Fruit fly (Drosophila melanogaster) whole organism, embryonic: ENCODE measurements around the gene Rab9D.

Experiments used
- Ada2b ChIP-seq: fragments of 200-800 bp; sonication (Bioruptor generic); IDR thresholded peaks from 2 replicates; pipeline ENCODE4 v1.3.6; 2022; ENCODE audit warnings: missing biosample characterization, missing genetic modification characterization
- B-H2 ChIP-seq: fragments of 200-800 bp; sonication (Bioruptor generic); optimal IDR thresholded peaks from 2 replicates; lab custom pipeline; 2018; ENCODE audit warnings: missing biosample characterization, mild to moderate bottlenecking, missing genetic modification characterization
- CG11695 ChIP-seq: fragments of 200-800 bp; sonication (Bioruptor generic); IDR thresholded peaks from 3 replicates; pipeline ENCODE4 v1.3.6; 2022; ENCODE audit warnings: missing biosample characterization, missing genetic modification characterization
- CG13775 ChIP-seq: fragments of 200-800 bp; sonication (Bioruptor generic); optimal IDR thresholded peaks from 3 replicates; lab custom pipeline; 2017; ENCODE audit warnings: missing biosample characterization, mild to moderate bottlenecking, missing genetic modification characterization
- CG15073 ChIP-seq: fragments of 200-800 bp; sonication (Bioruptor generic); optimal IDR thresholded peaks from 2 replicates; lab custom pipeline; 2016; ENCODE audit warnings: missing biosample characterization, missing genetic modification characterization
- CG15514 ChIP-seq: fragments of 200-800 bp; sonication (Bioruptor generic); optimal IDR thresholded peaks from 3 replicates; lab custom pipeline; 2017; ENCODE audit warnings: missing biosample characterization, missing genetic modification characterization, mild to moderate bottlenecking, moderate library complexity, missing genetic modification reagents
- CG17361 ChIP-seq: fragments of 200-800 bp; sonication (Bioruptor generic); IDR thresholded peaks from 3 replicates; pipeline ENCODE4 v1.3.6; 2022; ENCODE audit warnings: missing biosample characterization, missing genetic modification characterization
- CG1832 ChIP-seq: fragments of 200-800 bp; sonication (Bioruptor generic); optimal IDR thresholded peaks from 2 replicates; lab custom pipeline; 2017; ENCODE audit warnings: missing biosample characterization, mild to moderate bottlenecking, missing genetic modification characterization, inconsistent platforms
- CG2120 ChIP-seq: fragments of 200-800 bp; sonication (Bioruptor generic); optimal IDR thresholded peaks from 3 replicates; lab custom pipeline; 2016; ENCODE audit warnings: missing biosample characterization, missing genetic modification characterization
- CG2202 ChIP-seq: fragments of 200-800 bp; sonication (Bioruptor generic); optimal IDR thresholded peaks from 2 replicates; lab custom pipeline; 2018; ENCODE audit warnings: missing biosample characterization, mild to moderate bottlenecking, missing genetic modification characterization
- CG31365 ChIP-seq: fragments of 200-800 bp; sonication (Bioruptor generic); optimal IDR thresholded peaks from 2 replicates; lab custom pipeline; 2018; ENCODE audit warnings: missing biosample characterization, mild to moderate bottlenecking, missing genetic modification characterization
- CG3163 ChIP-seq: fragments of 200-800 bp; sonication (Bioruptor generic); optimal IDR thresholded peaks from 3 replicates; lab custom pipeline; 2016; ENCODE audit warnings: missing biosample characterization, missing genetic modification characterization
- CG3281 ChIP-seq: fragments of 200-800 bp; sonication (Bioruptor generic); optimal IDR thresholded peaks from 3 replicates; lab custom pipeline; 2017; ENCODE audit warnings: missing biosample characterization, mild to moderate bottlenecking, missing genetic modification characterization
- CG33213 ChIP-seq: fragments of 200-800 bp; sonication (Bioruptor generic); optimal IDR thresholded peaks from 3 replicates; lab custom pipeline; 2016; ENCODE audit warnings: missing biosample characterization, missing genetic modification characterization
- CG3838 ChIP-seq: fragments of 200-800 bp; sonication (Bioruptor generic); optimal IDR thresholded peaks from 3 replicates; lab custom pipeline; 2016; ENCODE audit warnings: missing biosample characterization, missing genetic modification characterization
- CG4282 ChIP-seq: fragments of 200-800 bp; sonication (Bioruptor generic); optimal IDR thresholded peaks from 2 replicates; lab custom pipeline; 2016; ENCODE audit warnings: missing biosample characterization, missing genetic modification characterization
- CG4360 ChIP-seq: fragments of 200-800 bp; sonication (Bioruptor generic); IDR thresholded peaks from 2 replicates; pipeline ENCODE4 v1.3.6; 2022; ENCODE audit warnings: missing biosample characterization, missing genetic modification characterization
- CG4707 ChIP-seq: fragments of 200-800 bp; sonication (Bioruptor generic); optimal IDR thresholded peaks from 2 replicates; lab custom pipeline; 2018; ENCODE audit warnings: missing biosample characterization, mild to moderate bottlenecking, missing genetic modification characterization, moderate library complexity
- CG9817 ChIP-seq: fragments of 200-800 bp; sonication (Bioruptor generic); optimal IDR thresholded peaks from 2 replicates; lab custom pipeline; 2018; ENCODE audit warnings: missing biosample characterization, mild to moderate bottlenecking, missing genetic modification characterization, moderate library complexity
- Dref ChIP-seq: fragments of 200-800 bp; sonication (Bioruptor generic); IDR thresholded peaks from 2 replicates; pipeline ENCODE4 v1.3.6; 2022; ENCODE audit warnings: missing biosample characterization, missing genetic modification characterization
- GATAe ChIP-seq: fragments of 200-800 bp; sonication (Bioruptor generic); conservative IDR thresholded peaks from 2 replicates; pipeline ENCODE4 v1.3.6; 2022; ENCODE audit warnings: missing biosample characterization, missing genetic modification characterization
- HLH4C ChIP-seq: fragments of 200-800 bp; sonication (Bioruptor generic); IDR thresholded peaks from 3 replicates; pipeline ENCODE4 v1.3.6; 2022; ENCODE audit warnings: missing biosample characterization, missing genetic modification characterization; ENCODE audit not compliant: partially characterized antibody
- Hr39 ChIP-seq: fragments of >200 bp; optimal IDR thresholded peaks from 2 replicates; lab custom pipeline; 2017
- Hsf ChIP-seq: fragments of 200-800 bp; sonication (Bioruptor generic); optimal IDR thresholded peaks from 3 replicates; lab custom pipeline; 2016; ENCODE audit warnings: missing biosample characterization, missing genetic modification characterization
- Mad ChIP-seq: fragments of 200-800 bp; sonication (Bioruptor generic); optimal IDR thresholded peaks from 2 replicates; lab custom pipeline; 2016; ENCODE audit warnings: missing biosample characterization, missing genetic modification characterization
- NC2α ChIP-seq: fragments of 200-800 bp; sonication (Bioruptor generic); optimal IDR thresholded peaks from 2 replicates; lab custom pipeline; 2016; ENCODE audit warnings: missing biosample characterization, missing genetic modification characterization
- Nf-YC ChIP-seq: fragments of 200-800 bp; optimal IDR thresholded peaks from 3 replicates; lab custom pipeline; 2019; ENCODE audit warnings: missing biosample characterization, mild to moderate bottlenecking, missing genetic modification characterization, moderate library complexity
- Pdp1 ChIP-seq, 2 experiments: fragments of 200-800 bp; sonication (Bioruptor generic); optimal IDR thresholded peaks; 3 replicates each; lab custom pipeline; 2016; ENCODE audit warnings: missing biosample characterization in 2 of 2, missing genetic modification characterization in 2 of 2, mild to moderate bottlenecking in 1 of 2, moderate library complexity in 1 of 2
- Tbp ChIP-seq: fragments of >200 bp; optimal IDR thresholded peaks from 2 replicates; lab custom pipeline; 2018; ENCODE audit warnings: missing biosample characterization, missing genetic modification characterization
- Usf ChIP-seq: fragments of 200-800 bp; sonication (Bioruptor generic); optimal IDR thresholded peaks from 2 replicates; lab custom pipeline; 2017; ENCODE audit warnings: missing genotype, missing biosample characterization, missing genetic modification characterization
- ab ChIP-seq: fragments of 200-800 bp; sonication (Bioruptor generic); optimal IDR thresholded peaks from 2 replicates; lab custom pipeline; 2016; ENCODE audit warnings: missing biosample characterization, missing genetic modification characterization
- bigmax ChIP-seq: fragments of 200-800 bp; sonication (Bioruptor generic); optimal IDR thresholded peaks from 2 replicates; lab custom pipeline; 2018; ENCODE audit warnings: missing biosample characterization, mild to moderate bottlenecking, missing genetic modification characterization
- cato ChIP-seq: fragments of 200-800 bp; sonication (Bioruptor generic); optimal IDR thresholded peaks from 2 replicates; lab custom pipeline; 2016; ENCODE audit warnings: missing biosample characterization, missing genetic modification characterization, borderline replicate concordance
- crol ChIP-seq: fragments of 200-800 bp; sonication (Bioruptor generic); IDR thresholded peaks from 2 replicates; pipeline ENCODE4 v1.3.6; 2022; ENCODE audit warnings: missing biosample characterization, missing genetic modification characterization
- da ChIP-seq: fragments of 200-800 bp; sonication (Bioruptor generic); optimal IDR thresholded peaks from 2 replicates; lab custom pipeline; 2016; ENCODE audit warnings: missing biosample characterization, missing genetic modification characterization
- dmrt11E ChIP-seq: fragments of 200-800 bp; sonication (Bioruptor generic); optimal IDR thresholded peaks from 3 replicates; lab custom pipeline; 2018; ENCODE audit warnings: missing biosample characterization, mild to moderate bottlenecking, missing genetic modification characterization, moderate library complexity
- dpn ChIP-seq, 2 experiments: fragments of 200-800 bp; sonication (Bioruptor generic); optimal IDR thresholded peaks; 3 replicates each; lab custom pipeline; 2016; ENCODE audit warnings: missing biosample characterization in 2 of 2, missing genetic modification characterization in 2 of 2
- esg ChIP-seq: fragments of 200-800 bp; sonication (Bioruptor generic); conservative IDR thresholded peaks from 2 replicates; pipeline ENCODE4 v1.3.6; 2022; ENCODE audit warnings: missing biosample characterization, missing genetic modification characterization
- eyg ChIP-seq: fragments of 200-800 bp; sonication (Bioruptor generic); optimal IDR thresholded peaks from 3 replicates; lab custom pipeline; 2016; ENCODE audit warnings: missing biosample characterization, missing genetic modification characterization
- fd64A ChIP-seq: fragments of 200-800 bp; sonication (Bioruptor generic); optimal IDR thresholded peaks from 3 replicates; lab custom pipeline; 2018; ENCODE audit warnings: missing biosample characterization, mild to moderate bottlenecking, missing genetic modification characterization
- gro ChIP-seq: fragments of 200-800 bp; sonication (Bioruptor generic); optimal IDR thresholded peaks from 2 replicates; lab custom pipeline; 2016; ENCODE audit warnings: missing biosample characterization, missing genetic modification characterization
- gsb ChIP-seq: fragments of 200-800 bp; sonication (Bioruptor generic); IDR thresholded peaks from 2 replicates; pipeline ENCODE4 v1.3.6; 2022; ENCODE audit warnings: missing biosample characterization, missing genetic modification characterization
- hkb ChIP-seq, 2 experiments: fragments of 200-800 bp in 1 of 2; fragments of >200 bp in 1 of 2; sonication (Bioruptor generic) in 1 of 2; IDR thresholded peaks in 1 of 2; optimal IDR thresholded peaks in 1 of 2; 2 replicates each; pipeline versions ENCODE4 v1.3.6 to Lab custom; 2017 to 2022; ENCODE audit warnings: missing biosample characterization in 1 of 2, missing genetic modification characterization in 1 of 2
- jigr1 ChIP-seq: fragments of 200-800 bp; sonication (Bioruptor generic); IDR thresholded peaks from 3 replicates; pipeline ENCODE4 v1.3.6; 2022; ENCODE audit warnings: missing biosample characterization, missing genetic modification characterization
- lov ChIP-seq, 2 experiments: fragments of 200-800 bp in 1 of 2; fragments of >200 bp in 1 of 2; sonication (Bioruptor generic) in 1 of 2; IDR thresholded peaks in 1 of 2; optimal IDR thresholded peaks in 1 of 2; 2 replicates in 1 of 2; 3 replicates in 1 of 2; pipeline versions ENCODE4 v1.3.6 to Lab custom; 2017 to 2022; ENCODE audit warnings: missing biosample characterization in 1 of 2, missing genetic modification characterization in 1 of 2
- oc ChIP-seq: fragments of 200-800 bp; sonication (Bioruptor generic); optimal IDR thresholded peaks from 2 replicates; lab custom pipeline; 2018; ENCODE audit warnings: missing biosample characterization, mild to moderate bottlenecking, missing genetic modification characterization, moderate library complexity
- phol ChIP-seq: fragments of 200-800 bp; sonication (Bioruptor generic); optimal IDR thresholded peaks from 3 replicates; lab custom pipeline; 2018; ENCODE audit warnings: missing biosample characterization, mild to moderate bottlenecking, missing genetic modification characterization, moderate library complexity
- run ChIP-seq: fragments of 200-800 bp; sonication (Bioruptor generic); optimal IDR thresholded peaks from 3 replicates; lab custom pipeline; 2018; ENCODE audit warnings: missing biosample characterization, mild to moderate bottlenecking, missing genetic modification characterization
- twi ChIP-seq: fragments of 200-800 bp; optimal IDR thresholded peaks from 2 replicates; lab custom pipeline; 2019; ENCODE audit warnings: missing biosample characterization, mild to moderate bottlenecking, missing genetic modification characterization, moderate library complexity
- unc-4 ChIP-seq: fragments of 200-800 bp; sonication (Bioruptor generic); IDR thresholded peaks from 2 replicates; pipeline ENCODE4 v1.3.6; 2022; ENCODE audit warnings: missing biosample characterization, missing genetic modification characterization; ENCODE audit not compliant: partially characterized antibody
- zen ChIP-seq: fragments of 200-800 bp; sonication (Bioruptor generic); optimal IDR thresholded peaks from 3 replicates; lab custom pipeline; 2018; ENCODE audit warnings: missing biosample characterization, mild to moderate bottlenecking, missing genetic modification characterization, moderate library complexity

Rab9D gene

dm6 chrX:10561433-10561832 is 27.5 kb upstream of the Rab9D start (continued):
- TF ChIP-seq phol (tag; lab: Kevin White, UChicago) (peak; percentile 66), GATAe (GFP tag; lab: Robert Waterston, UW) (no peak), Nf-YC (tag; lab: Kevin White, UChicago) (peak; percentile 19), CG4360 (GFP tag; lab: Robert Waterston, UW) (no peak), CG2120 (GFP tag; lab: Kevin White, UChicago) (peak; percentile 64), CG13775 (GFP tag; lab: Kevin White, UChicago) (peak; percentile 10), HLH4C (GFP tag; lab: Robert Waterston, UW) (no peak), cato (GFP tag; lab: Kevin White, UChicago) (no peak), Pdp1 (GFP tag; optimal IDR thresholded peaks at IDR 0.05; lab: Kevin White, UChicago) (peak in 1 of 2 experiments; percentile 2), CG33213 (GFP tag; lab: Kevin White, UChicago) (no peak), NC2α (GFP tag; lab: Kevin White, UChicago) (no peak), dmrt11E (tag; lab: Kevin White, UChicago) (no peak), CG2202 (tag; lab: Kevin White, UChicago) (no peak), ab (GFP tag; lab: Kevin White, UChicago) (no peak), CG15514 (GFP tag; lab: Kevin White, UChicago) (no peak), run (tag; lab: Kevin White, UChicago) (peak; percentile 24), oc (tag; lab: Kevin White, UChicago) (peak; percentile 20), esg (GFP tag; lab: Robert Waterston, UW) (peak; percentile 58), da (GFP tag; lab: Kevin White, UChicago) (no peak), gro (GFP tag; lab: Kevin White, UChicago) (no peak), CG3163 (no peak), zen (tag; lab: Kevin White, UChicago) (no peak), CG3281 (peak; percentile 54), crol (GFP tag; lab: Robert Waterston, UW) (no peak), CG9817 (tag; lab: Kevin White, UChicago) (peak; percentile 42), CG1832 (no peak), fd64A (no peak), CG31365 (no peak), CG3838 (GFP tag; lab: Kevin White, UChicago) (no peak), Usf (GFP tag; lab: Kevin White, UChicago) (no peak), CG15073 (GFP tag; lab: Kevin White, UChicago) (no peak), bigmax (GFP tag; lab: Kevin White, UChicago) (no peak), jigr1 (no peak), Ada2b (GFP tag; lab: Robert Waterston, UW) (no peak), twi (no peak), CG17361 (GFP tag; lab: Robert Waterston, UW) (peak; percentile 64), Tbp (GFP tag; lab: Kevin White, UChicago) (no peak), CG4282 (no peak), lov (optimal IDR thresholded peaks at IDR 0.05; lab: Kevin White, UChicago) (no peak), lov (GFP tag; IDR thresholded peaks at IDR 0.05; lab: Robert Waterston, UW) (no peak), gsb (GFP tag; lab: Robert Waterston, UW) (no peak), CG4707 (GFP tag; lab: Kevin White, UChicago) (no peak), Hsf (GFP tag; lab: Kevin White, UChicago) (peak; percentile 12), hkb (optimal IDR thresholded peaks at IDR 0.05; lab: Kevin White, UChicago) (no peak), hkb (GFP tag; IDR thresholded peaks at IDR 0.05; lab: Robert Waterston, UW) (peak; percentile 42; the same call in 1 of the 2 replicates), Hr39 (lab: Kevin White, UChicago) (no peak), dpn (GFP tag; optimal IDR thresholded peaks at IDR 0.05; lab: Kevin White, UChicago) (peak in 1 of 2 experiments; percentile 37), B-H2 (GFP tag; lab: Kevin White, UChicago) (no peak), CG11695 (GFP tag; lab: Robert Waterston, UW) (0 out of 3 replicates have a peak, but pooled peaks have one; percentile 14), Dref (GFP tag; lab: Robert Waterston, UW) (no peak), Mad (GFP tag; lab: Kevin White, UChicago) (no peak), unc-4 (GFP tag; lab: Robert Waterston, UW) (no peak), eyg (GFP tag; lab: Kevin White, UChicago) (no peak)
